Fruit fly (Drosophila melanogaster): ENCODE data around the gene Art6.

The Art6 gene

dm6 chr3R:13907355-13908105, 38.1 kb downstream of the Art6 start:
- no peak for TF ChIP-seq pan (optimal IDR thresholded peaks at IDR 0.05)
- no peak for TF ChIP-seq CG8478 (optimal IDR thresholded peaks at IDR 0.05)
- no peak for TF ChIP-seq usp (GFP tag; optimal IDR thresholded peaks at IDR 0.05)
- TF ChIP-seq psq (optimal IDR thresholded peaks at IDR 0.05): no peak
- no peak for TF ChIP-seq Dll (optimal IDR thresholded peaks at IDR 0.05)
- no peak for TF ChIP-seq EcR (GFP tag; optimal IDR thresholded peaks at IDR 0.05)

dm6 chr3R:13906759-13907158, 38.9 kb downstream of the Art6 start:
- no peak for TF ChIP-seq EcR (GFP tag; optimal IDR thresholded peaks at IDR 0.05)
- TF ChIP-seq CG8478 (optimal IDR thresholded peaks at IDR 0.05): no peak
- TF ChIP-seq usp (GFP tag; optimal IDR thresholded peaks at IDR 0.05): no peak
- no peak for TF ChIP-seq Dll (optimal IDR thresholded peaks at IDR 0.05)
- TF ChIP-seq pan (optimal IDR thresholded peaks at IDR 0.05): no peak
- no peak for TF ChIP-seq psq (optimal IDR thresholded peaks at IDR 0.05)

DNA sequence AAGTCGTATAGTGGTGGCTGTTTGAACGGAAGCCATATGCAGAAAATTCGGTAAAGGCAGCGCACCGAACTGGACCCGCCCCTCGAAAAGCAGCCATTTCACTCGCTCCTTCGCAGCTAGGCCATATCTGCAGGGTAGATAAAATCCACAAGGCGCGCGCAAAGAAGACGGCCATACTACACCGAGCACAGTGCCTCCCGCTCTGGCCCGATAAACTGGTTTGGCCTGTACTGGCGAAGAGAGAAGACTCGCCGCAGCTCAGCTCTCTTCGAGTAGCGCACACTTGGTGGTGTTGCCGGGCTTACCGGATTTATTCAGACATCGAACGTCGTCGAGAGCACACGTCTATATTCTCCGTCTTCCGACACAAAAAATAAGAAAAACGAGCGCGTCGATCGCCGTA, 44.1 kb downstream of the Art6 start, which contains the start of gene ems:
Gene ems, plus strand, starts transcription at position 311 of the 403 bp plus-strand sequence.
- TF ChIP-seq usp (GFP tag; optimal IDR thresholded peaks at IDR 0.05): no peak
- TF ChIP-seq CG8478 (optimal IDR thresholded peaks at IDR 0.05): peak; percentile 90
- peak; percentile 15 for TF ChIP-seq Dll (optimal IDR thresholded peaks at IDR 0.05)
- TF ChIP-seq pan (optimal IDR thresholded peaks at IDR 0.05): no peak
- TF ChIP-seq psq (optimal IDR thresholded peaks at IDR 0.05): no peak
- TF ChIP-seq EcR (GFP tag; optimal IDR thresholded peaks at IDR 0.05): no peak

DNA sequence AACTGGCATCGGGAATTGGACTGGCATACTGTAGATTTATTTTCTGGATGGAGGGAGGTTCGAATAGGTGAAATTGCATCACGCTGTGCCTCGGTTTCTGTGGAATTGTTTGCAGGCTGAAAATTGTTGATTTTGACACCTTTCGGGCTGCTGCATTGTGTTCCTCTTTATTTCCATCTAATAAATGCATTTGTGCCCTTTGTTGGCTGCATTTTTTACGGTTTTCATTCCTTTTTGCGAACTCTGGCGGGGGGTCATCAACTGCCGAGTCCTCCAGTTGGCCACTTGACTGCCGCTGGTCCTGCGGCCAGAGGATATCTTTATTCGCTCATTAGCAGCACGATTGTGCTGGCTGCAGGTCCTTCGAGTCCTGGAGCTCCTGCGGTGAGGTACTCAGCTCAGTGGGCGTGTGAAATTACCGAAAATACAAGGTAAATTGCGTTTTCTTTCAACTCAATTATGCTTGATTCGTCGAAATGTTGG, 45.8 kb downstream of the Art6 start:
- TF ChIP-seq psq (optimal IDR thresholded peaks at IDR 0.05) (no peak), CG8478 (optimal IDR thresholded peaks at IDR 0.05) (no peak), pan (optimal IDR thresholded peaks at IDR 0.05) (no peak), usp (GFP tag; optimal IDR thresholded peaks at IDR 0.05) (no peak), Dll (optimal IDR thresholded peaks at IDR 0.05) (no peak), EcR (GFP tag; optimal IDR thresholded peaks at IDR 0.05) (no peak)

- no peak for TF ChIP-seq usp (GFP tag; optimal IDR thresholded peaks at IDR 0.05)
- no peak for TF ChIP-seq pan (optimal IDR thresholded peaks at IDR 0.05)
- TF ChIP-seq CG8478 (optimal IDR thresholded peaks at IDR 0.05): no peak
- no peak for TF ChIP-seq EcR (GFP tag; optimal IDR thresholded peaks at IDR 0.05)
- no peak for TF ChIP-seq psq (optimal IDR thresholded peaks at IDR 0.05)
- TF ChIP-seq Dll (optimal IDR thresholded peaks at IDR 0.05): no peak
Observed at dm6 chr3R:13896854-13897253, 48.8 kb downstream of the Art6 start.

DNA sequence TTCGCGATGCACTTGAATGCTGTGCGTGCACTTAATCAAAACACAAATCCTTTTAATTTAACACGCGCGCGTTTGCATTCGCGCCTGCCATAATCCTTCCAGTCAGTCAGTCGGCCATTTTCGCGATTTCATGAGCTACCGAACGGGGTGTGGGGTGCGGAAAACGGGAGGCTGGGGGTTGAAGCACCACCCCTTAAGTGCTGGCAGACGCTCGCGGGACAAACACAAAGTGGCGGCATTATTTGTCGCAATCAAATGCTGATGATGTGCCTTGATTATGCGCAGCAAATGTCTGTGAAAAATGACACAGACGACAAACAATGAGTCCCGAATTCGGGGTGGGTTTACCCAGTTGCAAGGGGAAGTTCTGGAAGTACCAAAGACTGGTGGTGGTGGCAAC, 50.0 kb downstream of the Art6 start:
- no peak for TF ChIP-seq pan (optimal IDR thresholded peaks at IDR 0.05)

DNA sequence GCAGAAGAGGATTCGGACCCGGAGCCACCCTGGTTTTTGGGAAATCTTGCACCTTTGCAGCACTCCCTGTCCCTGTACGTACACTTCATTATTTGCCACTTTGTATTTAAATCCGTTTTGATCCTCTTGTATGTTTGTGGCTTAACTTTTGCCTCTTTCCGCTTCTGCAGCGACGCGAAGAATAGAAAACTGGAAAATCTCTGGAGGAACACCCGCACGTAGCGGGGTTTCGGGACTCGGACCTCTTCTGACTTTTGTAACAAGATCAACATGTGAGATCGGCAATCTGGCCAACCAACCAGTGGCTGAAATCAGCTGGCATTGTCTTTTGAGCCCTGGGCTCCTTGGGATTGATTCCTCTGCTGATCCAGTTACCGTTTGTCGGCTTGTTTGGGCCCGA, 50.9 kb downstream of the Art6 start:
- TF ChIP-seq psq (optimal IDR thresholded peaks at IDR 0.05) (no peak), usp (GFP tag; optimal IDR thresholded peaks at IDR 0.05) (no peak), Dll (optimal IDR thresholded peaks at IDR 0.05) (no peak), pan (optimal IDR thresholded peaks at IDR 0.05) (no peak), CG8478 (optimal IDR thresholded peaks at IDR 0.05) (no peak), EcR (GFP tag; optimal IDR thresholded peaks at IDR 0.05) (no peak)
